Fruit fly (Drosophila melanogaster): Measurements from ENCODE around the gene Inx6.
A peak's percentile ranks its signal among the peaks of the same experiment; 100 is the strongest.

Inx6 gene

DNA sequence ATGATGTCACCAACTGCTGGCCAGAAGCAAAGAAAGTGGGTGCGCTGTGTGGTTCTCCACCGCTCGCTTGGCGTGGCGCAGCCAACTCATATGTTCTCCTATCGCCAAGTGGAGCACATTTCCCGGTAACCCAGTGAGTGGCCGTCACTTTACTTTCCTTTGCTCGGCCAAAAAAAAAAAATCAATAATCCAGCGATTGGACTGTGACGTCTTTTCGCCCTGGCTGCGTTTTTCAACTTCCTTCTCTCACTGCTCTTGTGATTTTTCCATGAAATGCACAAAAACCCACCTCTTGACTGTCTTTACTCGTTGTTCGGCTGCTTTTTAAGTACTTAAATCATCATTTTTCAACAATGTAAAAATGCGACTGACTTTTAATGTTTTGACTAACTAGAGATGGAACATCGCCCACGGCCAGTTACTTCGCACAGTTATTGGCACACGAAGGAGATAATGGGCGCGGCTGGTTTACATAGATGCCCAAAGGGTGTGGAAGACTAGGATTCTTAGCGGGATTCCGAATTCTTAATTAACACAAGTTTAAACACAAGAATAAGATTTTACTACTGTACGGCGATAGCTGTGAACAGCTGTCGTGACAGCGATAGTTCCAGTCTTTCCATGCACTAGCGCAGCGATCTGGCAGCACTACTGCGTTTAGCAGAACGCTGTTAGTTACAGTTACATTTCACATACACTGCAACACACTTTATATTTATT lies 33.6 kb downstream of the Inx6 start, which contains the start of gene sw:
Gene sw (minus strand): TSS at position 589 of the 720 bp plus-strand sequence.
- TF ChIP-seq rgr (GFP tag; optimal IDR thresholded peaks at IDR 0.05) (peak; percentile 26), N (GFP tag; optimal IDR thresholded peaks at IDR 0.05) (no peak), dl (GFP tag; optimal IDR thresholded peaks at IDR 0.05; ENCODE audit: insufficient read depth in 1 of 2, partially characterized antibody in 2 of 2) (no peak), Jra (GFP tag; optimal IDR thresholded peaks at IDR 0.05) (peak; percentile 46), Dfd (GFP tag; optimal IDR thresholded peaks at IDR 0.05) (no peak), dmrt93B (GFP tag; optimal IDR thresholded peaks at IDR 0.05) (peak; percentile 47), Mio (GFP tag; optimal IDR thresholded peaks at IDR 0.05) (no peak), Myc (optimal IDR thresholded peaks at IDR 0.05) (no peak), br (GFP tag; optimal IDR thresholded peaks at IDR 0.05) (peak; percentile 54), Hr78 (GFP tag; optimal IDR thresholded peaks at IDR 0.05) (no peak), jim (GFP tag; optimal IDR thresholded peaks at IDR 0.05) (no peak), Abd-B (GFP tag; optimal IDR thresholded peaks at IDR 0.05) (no peak), Rel (GFP tag; optimal IDR thresholded peaks at IDR 0.05) (no peak), Rel (tag; optimal IDR thresholded peaks at IDR 0.05) (no peak), dsf (GFP tag; optimal IDR thresholded peaks at IDR 0.05; ENCODE audit: borderline replicate concordance) (no peak), pan (optimal IDR thresholded peaks at IDR 0.05) (no peak), HLH106 (tag; optimal IDR thresholded peaks at IDR 0.05) (peak; percentile 76), sv (GFP tag; optimal IDR thresholded peaks at IDR 0.05) (peak; percentile 17), foxo (GFP tag; optimal IDR thresholded peaks at IDR 0.05) (peak in 1 of 2 experiments; percentile 53), tai (GFP tag; optimal IDR thresholded peaks at IDR 0.05) (peak; percentile 39), OdsH (GFP tag; optimal IDR thresholded peaks at IDR 0.05) (no peak), psq (GFP tag; optimal IDR thresholded peaks at IDR 0.05) (peak; percentile 13), CG32264 (GFP tag; optimal IDR thresholded peaks at IDR 0.05) (no peak), CrebA (GFP tag; optimal IDR thresholded peaks at IDR 0.05; ENCODE audit: borderline replicate concordance) (no peak), lola (GFP tag; optimal IDR thresholded peaks at IDR 0.05) (no peak), h (GFP tag; optimal IDR thresholded peaks at IDR 0.05) (peak; percentile 31), GATAd (GFP tag; optimal IDR thresholded peaks at IDR 0.05) (no peak), sage (GFP tag; optimal IDR thresholded peaks at IDR 0.05) (no peak), Hnf4 (GFP tag; optimal IDR thresholded peaks at IDR 0.05) (peak; percentile 57), brk (GFP tag; optimal IDR thresholded peaks at IDR 0.05) (no peak), Dif (GFP tag; optimal IDR thresholded peaks at IDR 0.05; ENCODE audit: partially characterized antibody) (no peak), usp (GFP tag; optimal IDR thresholded peaks at IDR 0.05) (no peak), Sp1 (GFP tag; optimal IDR thresholded peaks at IDR 0.05) (peak; percentile 43), Vsx2 (GFP tag; optimal IDR thresholded peaks at IDR 0.05; ENCODE audit: partially characterized antibody) (no peak), CG9705 (GFP tag; optimal IDR thresholded peaks at IDR 0.05) (peak; percentile 52), ey (GFP tag; optimal IDR thresholded peaks at IDR 0.05) (peak; percentile 56), woc (GFP tag; optimal IDR thresholded peaks at IDR 0.05) (peak; percentile 78), Hr83 (GFP tag; optimal IDR thresholded peaks at IDR 0.05; ENCODE audit: poor library complexity, severe bottlenecking) (no peak), fru (GFP tag; optimal IDR thresholded peaks at IDR 0.05) (peak; percentile 73)

- no peak for TF ChIP-seq jim (GFP tag; optimal IDR thresholded peaks at IDR 0.05)
- no peak for TF ChIP-seq pan (optimal IDR thresholded peaks at IDR 0.05)
- no peak for TF ChIP-seq lola (GFP tag; optimal IDR thresholded peaks at IDR 0.05)
- no peak for TF ChIP-seq rgr (GFP tag; optimal IDR thresholded peaks at IDR 0.05)
- no peak for TF ChIP-seq Dfd (GFP tag; optimal IDR thresholded peaks at IDR 0.05)
- TF ChIP-seq Jra (GFP tag; optimal IDR thresholded peaks at IDR 0.05) = no peak
- TF ChIP-seq CG32264 (GFP tag; optimal IDR thresholded peaks at IDR 0.05) = no peak
- TF ChIP-seq GATAd (GFP tag; optimal IDR thresholded peaks at IDR 0.05) = no peak
- TF ChIP-seq br (GFP tag; optimal IDR thresholded peaks at IDR 0.05) = no peak
- TF ChIP-seq Myc (optimal IDR thresholded peaks at IDR 0.05) = no peak
- TF ChIP-seq Abd-B (GFP tag; optimal IDR thresholded peaks at IDR 0.05) = no peak
- TF ChIP-seq Rel (GFP tag; optimal IDR thresholded peaks at IDR 0.05) = no peak
- no peak for TF ChIP-seq Rel (tag; optimal IDR thresholded peaks at IDR 0.05)
- no peak for TF ChIP-seq Hr83 (GFP tag; optimal IDR thresholded peaks at IDR 0.05; ENCODE audit: poor library complexity, severe bottlenecking)
- no peak for TF ChIP-seq dl (GFP tag; optimal IDR thresholded peaks at IDR 0.05; ENCODE audit: insufficient read depth in 1 of 2, partially characterized antibody in 2 of 2)
- no peak for TF ChIP-seq fru (GFP tag; optimal IDR thresholded peaks at IDR 0.05)
Measured at dm6 chrX:20231658-20232057, 37.9 kb downstream of the Inx6 start.

Data from whole organism, wandering third instar larva.